Worm (Caenorhabditis elegans): Measurements from ENCODE around the gene glb-28.

Gene glb-28

ce11 chrX:15365235-15365634, 48.2 kb upstream of the glb-28 start (continued):
- peak; percentile 67 for TF ChIP-seq jun-1 (tag; optimal IDR thresholded peaks at IDR 0.05)
- peak; percentile 70 for TF ChIP-seq ztf-4 (tag; optimal IDR thresholded peaks at IDR 0.05)
- peak; percentile 8 for TF ChIP-seq nhr-237 (tag; optimal IDR thresholded peaks at IDR 0.05)
- TF ChIP-seq unc-98 (GFP tag; IDR thresholded peaks at IDR 0.05), result no peak
- TF ChIP-seq lsy-2 (tag; optimal IDR thresholded peaks at IDR 0.05), result peak; percentile 62 to 82
- no peak for TF ChIP-seq sptf-1 (tag; optimal IDR thresholded peaks at IDR 0.05)
- no peak for TF ChIP-seq pag-3 (tag; optimal IDR thresholded peaks at IDR 0.05; ENCODE audit: borderline replicate concordance, insufficient read depth)
- TF ChIP-seq mep-1 (tag; optimal IDR thresholded peaks at IDR 0.05), result peak; percentile 84
- TF ChIP-seq nhr-76 (tag; optimal IDR thresholded peaks at IDR 0.05), result no peak
- no peak for TF ChIP-seq alr-1 (tag; optimal IDR thresholded peaks at IDR 0.05; ENCODE audit: borderline replicate concordance)
- TF ChIP-seq skn-1 (tag; optimal IDR thresholded peaks at IDR 0.05), result peak; percentile 84
- no peak for TF ChIP-seq mab-9 (GFP tag; IDR thresholded peaks at IDR 0.05)
- TF ChIP-seq sup-37 (GFP tag; optimal IDR thresholded peaks at IDR 0.05), result peak; percentile 57
- peak; percentile 86 for TF ChIP-seq snu-23 (GFP tag; optimal IDR thresholded peaks at IDR 0.05)
- no peak for TF ChIP-seq elt-2 (tag; optimal IDR thresholded peaks at IDR 0.05)
- peak; percentile 85 for TF ChIP-seq nhr-20 (tag; optimal IDR thresholded peaks at IDR 0.05)
- TF ChIP-seq dsc-1 (tag; optimal IDR thresholded peaks at IDR 0.05), result peak; percentile 50
- peak; percentile 76 for TF ChIP-seq irx-1 (tag; optimal IDR thresholded peaks at IDR 0.05)
- no peak for TF ChIP-seq aha-1 (tag; optimal IDR thresholded peaks at IDR 0.05)
- peak; percentile 43 for TF ChIP-seq sox-4 (tag; optimal IDR thresholded peaks at IDR 0.05)
- TF ChIP-seq F16B12.6 (tag; optimal IDR thresholded peaks at IDR 0.05), result peak; percentile 74
- TF ChIP-seq unc-30 (tag; optimal IDR thresholded peaks at IDR 0.05), result no peak
- TF ChIP-seq nhr-47 (tag; optimal IDR thresholded peaks at IDR 0.05), result peak; percentile 77
- no peak for TF ChIP-seq tlp-1 (tag; optimal IDR thresholded peaks at IDR 0.05)
- TF ChIP-seq pax-3 (tag; optimal IDR thresholded peaks at IDR 0.05), result peak; percentile 73
- peak; percentile 96 for TF ChIP-seq lin-14 (GFP tag; optimal IDR thresholded peaks at IDR 0.05)
- TF ChIP-seq ceh-8 (GFP tag; optimal IDR thresholded peaks at IDR 0.05), result no peak
- no peak for TF ChIP-seq nhr-12 (tag; optimal IDR thresholded peaks at IDR 0.05)
- peak; percentile 92 for TF ChIP-seq nhr-71 (tag; optimal IDR thresholded peaks at IDR 0.05)
- peak; percentile 60 for TF ChIP-seq xbp-1 (tag; optimal IDR thresholded peaks at IDR 0.05)
- peak; percentile 29 to 53 (median 32) for TF ChIP-seq ceh-82 (tag; optimal IDR thresholded peaks at IDR 0.05)
- TF ChIP-seq ets-5 (GFP tag; IDR thresholded peaks at IDR 0.05), result no peak
- peak in 1 of 6 experiments; percentile 27 for TF ChIP-seq elt-3 (tag; optimal IDR thresholded peaks at IDR 0.05)
- TF ChIP-seq egl-13 (tag; optimal IDR thresholded peaks at IDR 0.05), result no peak
- TF ChIP-seq nhr-84 (tag; optimal IDR thresholded peaks at IDR 0.05), result no peak
- peak; percentile 26 to 54 (median 45) for TF ChIP-seq dpl-1 (GFP tag; optimal IDR thresholded peaks at IDR 0.05)
- TF ChIP-seq fkh-4 (tag; optimal IDR thresholded peaks at IDR 0.05; ENCODE audit: borderline replicate concordance), result no peak
- no peak for TF ChIP-seq mef-2 (tag; optimal IDR thresholded peaks at IDR 0.05)
- peak; percentile 16 for TF ChIP-seq lin-39 (tag; optimal IDR thresholded peaks at IDR 0.05)
- TF ChIP-seq C34B4.2 (tag; optimal IDR thresholded peaks at IDR 0.05), result no peak
- peak; percentile 78 for TF ChIP-seq tbx-2 (tag; optimal IDR thresholded peaks at IDR 0.05)
- no peak for TF ChIP-seq hlh-17 (GFP tag; optimal IDR thresholded peaks at IDR 0.05; ENCODE audit: borderline replicate concordance)
- no peak for TF ChIP-seq efl-3 (GFP tag; optimal IDR thresholded peaks at IDR 0.05)
- TF ChIP-seq ama-1 (optimal IDR thresholded peaks at IDR 0.05), result no peak
- peak; percentile 88 for TF ChIP-seq nhr-85 (tag)
- TF ChIP-seq lin-35 (GFP tag; optimal IDR thresholded peaks at IDR 0.05), result peak; percentile 50 to 76
